Worm (Caenorhabditis elegans): ENCODE measurements around the gene ceh-7.

Gene ceh-7

DNA sequence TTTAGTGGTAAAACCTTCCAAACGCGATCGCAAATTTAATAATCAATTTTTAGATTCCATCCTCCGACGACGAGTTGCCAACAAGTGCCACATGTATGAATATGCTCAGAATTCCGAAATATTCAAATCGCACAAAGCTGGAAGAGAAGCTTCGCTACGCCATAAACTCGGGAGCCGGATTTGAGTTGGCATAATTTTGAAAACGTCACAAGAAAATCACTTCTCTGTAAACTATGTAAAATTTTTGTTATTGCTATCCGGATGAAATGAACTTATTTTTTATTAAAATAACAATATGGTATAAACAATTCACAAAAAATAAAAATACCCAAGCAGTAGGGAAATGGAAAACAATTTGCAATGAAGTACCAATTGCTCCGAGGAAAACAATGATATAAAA lies 34.8 kb downstream of the ceh-7 start:
- TF ChIP-seq zim-3 (tag; optimal IDR thresholded peaks at IDR 0.05) (no peak), pha-4 (tag; optimal IDR thresholded peaks at IDR 0.05) (no peak), nhr-27 (tag; optimal IDR thresholded peaks at IDR 0.05) (no peak), him-1 (tag; optimal IDR thresholded peaks at IDR 0.05) (peak; percentile 91), snpc-1.3 (tag; optimal IDR thresholded peaks at IDR 0.05; ENCODE audit: insufficient read depth) (no peak), B0336.3 (GFP tag; IDR thresholded peaks at IDR 0.05) (peak; percentile 10; the same call in 1 of the 2 replicates), ceh-100 (GFP tag; IDR thresholded peaks at IDR 0.05) (no peak), nhr-179 (tag; optimal IDR thresholded peaks at IDR 0.05) (no peak), cebp-1 (GFP tag; IDR thresholded peaks at IDR 0.05) (no peak), cebp-1 (tag; optimal IDR thresholded peaks at IDR 0.05) (no peak)

DNA sequence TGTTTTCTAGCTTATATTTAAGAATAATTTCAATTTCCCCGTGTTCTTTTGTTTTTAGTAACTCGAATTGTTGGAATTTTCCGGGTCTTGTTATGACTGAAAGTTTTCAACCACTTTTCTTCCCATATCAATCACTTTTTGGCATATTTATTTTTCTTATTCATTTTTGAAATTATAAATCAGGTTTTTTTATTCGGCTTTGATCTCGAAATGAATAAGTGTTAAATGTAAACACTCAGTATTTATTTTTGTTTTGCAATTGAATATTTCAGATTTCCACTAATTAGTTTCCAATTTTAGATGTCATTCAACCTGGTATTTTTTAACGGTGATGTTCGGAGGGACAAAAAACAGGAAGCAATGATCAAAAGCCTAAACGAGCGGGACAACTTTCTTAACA lies 39.1 kb downstream of the ceh-7 start, which contains the start of gene etc-1:
etc-1 (plus strand) TSS at position 301 of the 400 bp plus-strand sequence.
- TF ChIP-seq ceh-40 (GFP tag; IDR thresholded peaks at IDR 0.05) (no peak), somi-1 (GFP tag; optimal IDR thresholded peaks at IDR 0.05) (no peak), pbrm-1 (GFP tag; IDR thresholded peaks at IDR 0.05) (no peak), Y53F4B.3 (GFP tag; IDR thresholded peaks at IDR 0.05) (no peak), Y79H2A.3 (GFP tag; conservative IDR thresholded peaks at IDR 0.05) (no peak), let-526 (GFP tag; IDR thresholded peaks at IDR 0.05) (no peak), F10E7.11 (tag; optimal IDR thresholded peaks at IDR 0.05) (no peak)

DNA sequence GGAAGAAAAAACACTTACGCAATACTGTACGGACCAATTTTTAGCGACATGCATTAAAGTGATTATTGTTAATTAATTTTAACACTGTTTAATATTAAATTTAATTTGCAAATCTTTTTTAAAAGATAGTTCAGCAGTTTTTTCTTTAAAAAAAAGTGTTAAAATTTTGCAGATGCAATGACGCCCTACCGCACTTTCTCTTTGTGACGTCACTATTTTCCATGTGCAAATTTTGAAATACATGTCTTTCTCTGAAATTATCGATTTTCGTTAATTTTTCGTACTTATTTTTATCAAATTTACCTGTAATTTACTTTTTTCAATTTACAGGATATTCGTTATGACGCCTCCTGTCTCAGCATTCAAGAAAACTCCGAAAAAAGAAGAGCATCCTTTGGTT lies 42.1 kb downstream of the ceh-7 start, which contains the start of the genes piga-1 and eif-2Bepsilon:
piga-1 (minus strand) TSS at position 174 of the 400 bp plus-strand sequence.
eif-2Bepsilon (plus strand) TSS at position 331 of the 400 bp plus-strand sequence.
- TF ChIP-seq lag-1 (GFP tag; IDR thresholded peaks at IDR 0.05) = no peak
- TF ChIP-seq egl-44 (GFP tag; IDR thresholded peaks at IDR 0.05) = no peak
- TF ChIP-seq ztf-25 (GFP tag; IDR thresholded peaks at IDR 0.05) = no peak
- TF ChIP-seq lsy-27 (tag; optimal IDR thresholded peaks at IDR 0.05; ENCODE audit: borderline replicate concordance, insufficient read depth) = no peak
- peak; percentile 48 for TF ChIP-seq attf-5 (GFP tag; optimal IDR thresholded peaks at IDR 0.05)
- TF ChIP-seq sdz-38 (tag; optimal IDR thresholded peaks at IDR 0.05) = no peak
- no peak for TF ChIP-seq nhr-179 (tag; optimal IDR thresholded peaks at IDR 0.05)
- peak; percentile 63 for TF ChIP-seq mcd-1 (GFP tag; IDR thresholded peaks at IDR 0.05)
- peak; percentile 44 for TF ChIP-seq F23B12.7 (tag; optimal IDR thresholded peaks at IDR 0.05; ENCODE audit: insufficient read depth)
- no peak for TF ChIP-seq hmg-20 (GFP tag; IDR thresholded peaks at IDR 0.05)
- no peak for TF ChIP-seq B0019.2 (GFP tag; conservative IDR thresholded peaks at IDR 0.05)
- no peak for TF ChIP-seq repo-1 (tag; optimal IDR thresholded peaks at IDR 0.05)
- TF ChIP-seq Y79H2A.3 (GFP tag; conservative IDR thresholded peaks at IDR 0.05) = no peak
- no peak for TF ChIP-seq hsf-1 (GFP tag; IDR thresholded peaks at IDR 0.05)
- peak; percentile 53; the same call in 1 of the 2 replicates for TF ChIP-seq cebp-1 (GFP tag; IDR thresholded peaks at IDR 0.05)
- peak; percentile 78 for TF ChIP-seq cebp-1 (tag; optimal IDR thresholded peaks at IDR 0.05)

DNA sequence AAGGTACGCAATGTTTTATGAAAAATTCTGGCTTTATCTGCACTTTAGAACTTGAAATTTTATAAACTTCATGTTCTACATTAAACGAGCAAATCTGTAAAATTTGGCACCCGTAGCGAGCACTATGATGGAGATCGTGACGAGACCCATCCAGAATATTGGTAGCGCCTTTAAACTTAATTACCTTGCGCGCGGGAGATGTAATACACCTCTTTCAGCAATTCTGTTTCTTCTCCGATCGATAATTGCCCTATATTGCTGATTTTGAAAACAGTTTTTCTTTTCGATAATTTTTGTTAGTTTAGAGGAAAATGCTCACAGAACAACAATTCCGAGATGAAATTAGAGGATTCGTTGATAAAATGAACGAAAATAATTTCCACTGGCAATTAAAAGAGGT lies 44.8 kb downstream of the ceh-7 start, which contains the start of gene atg-10:
atg-10 (plus strand) TSS at position 301 of the 400 bp plus-strand sequence.
- TF ChIP-seq mxl-1 (tag; optimal IDR thresholded peaks at IDR 0.05) = no peak
- TF ChIP-seq ztf-6 (GFP tag; IDR thresholded peaks at IDR 0.05) = no peak
- TF ChIP-seq D2030.7 (GFP tag; IDR thresholded peaks at IDR 0.05) = no peak
- TF ChIP-seq sdz-38 (tag; optimal IDR thresholded peaks at IDR 0.05) = no peak
- no peak for TF ChIP-seq lin-40 (tag; optimal IDR thresholded peaks at IDR 0.05)

All from whole organism, young adult.